Worm (Caenorhabditis elegans) whole organism, L1 larva: ENCODE data around the gene T24A6.16.
"Not testable (repeated sequence)": the region's sequence is repeated elsewhere in the genome, so short reads cannot be mapped to it uniquely, and the experiment has no call there.

Experiments
- aha-1 ChIP-seq: fragments of 150-350 bp; optimal IDR thresholded peaks from 2 replicates; lab custom pipeline; 2014; ENCODE audit warnings: missing biosample characterization, missing genetic modification characterization
- ama-1 ChIP-seq: fragments of 150-350 bp; optimal IDR thresholded peaks from 2 replicates; lab custom pipeline; 2014
- elt-2 ChIP-seq: sonication (generic microtip); optimal IDR thresholded peaks from 2 replicates; lab custom pipeline; 2016; ENCODE audit warnings: missing genetic modification characterization, mild to moderate bottlenecking, inconsistent platforms, missing compliant biosample characterization, missing genetic modification reagents
- lsy-2 ChIP-seq, 2 experiments: fragments of 150-350 bp; optimal IDR thresholded peaks; 2 replicates each; lab custom pipeline; 2014; ENCODE audit warnings: missing biosample characterization in 2 of 2, missing genetic modification characterization in 2 of 2
- nhr-237 ChIP-seq: fragments of 150-350 bp; optimal IDR thresholded peaks from 2 replicates; lab custom pipeline; 2014; ENCODE audit warnings: missing biosample characterization, missing genetic modification characterization
- pqm-1 ChIP-seq: sonication (generic microtip); optimal IDR thresholded peaks from 3 replicates; lab custom pipeline; 2017; ENCODE audit warnings: missing biosample characterization, missing genetic modification characterization
- sptf-1 ChIP-seq: fragments of 150-350 bp; optimal IDR thresholded peaks from 2 replicates; lab custom pipeline; 2014; ENCODE audit warnings: missing biosample characterization, missing genetic modification characterization
- tbx-2 ChIP-seq: sonication (generic microtip); optimal IDR thresholded peaks from 2 replicates; lab custom pipeline; 2016; ENCODE audit warnings: missing genetic modification characterization, missing compliant biosample characterization

- not testable (repeated sequence) for TF ChIP-seq aha-1 (tag; lab: Kevin White, UChicago); elt-2 (tag; lab: Kevin White, UChicago); nhr-237 (tag; lab: Kevin White, UChicago); ama-1; sptf-1 (tag; lab: Kevin White, UChicago); lsy-2 (tag; optimal IDR thresholded peaks at IDR 0.05; lab: Kevin White, UChicago); pqm-1; tbx-2 (tag; lab: Kevin White, UChicago)
Observed at ce11 chrV:3570695-3571094, 8.0 kb upstream of the T24A6.16 start, which contains the start of gene F40C5.2.
